Worm (Caenorhabditis elegans): Measurements from ENCODE around the gene rilp-1.

rilp-1 gene

ce11 chrIII:3677378-3677777, 41.4 kb downstream of the rilp-1 start:
- TF ChIP-seq ceh-28 (tag; optimal IDR thresholded peaks at IDR 0.05) (peak; percentile 90), lin-39 (tag; optimal IDR thresholded peaks at IDR 0.05) (peak; percentile 89), tbx-2 (tag; optimal IDR thresholded peaks at IDR 0.05) (peak; percentile 11), snpc-4 (tag; optimal IDR thresholded peaks at IDR 0.05) (peak; percentile 17), skn-1 (tag; optimal IDR thresholded peaks at IDR 0.05) (no peak), elt-2 (tag; optimal IDR thresholded peaks at IDR 0.05) (no peak), pha-4 (tag; optimal IDR thresholded peaks at IDR 0.05) (peak; percentile 63), nfya-1 (tag; optimal IDR thresholded peaks at IDR 0.05; ENCODE audit: insufficient read depth) (peak; percentile 83), egl-27 (tag; optimal IDR thresholded peaks at IDR 0.05) (no peak), pqm-1 (tag; optimal IDR thresholded peaks at IDR 0.05) (no peak), sea-2 (GFP tag; optimal IDR thresholded peaks at IDR 0.05) (peak; percentile 18), hmg-11 (tag; optimal IDR thresholded peaks at IDR 0.05) (peak; percentile 78), unc-39 (tag; optimal IDR thresholded peaks at IDR 0.05) (no peak), jun-1 (tag; optimal IDR thresholded peaks at IDR 0.05) (peak; percentile 15), lsy-12 (tag; optimal IDR thresholded peaks at IDR 0.05) (peak; percentile 15), fkh-2 (tag; optimal IDR thresholded peaks at IDR 0.05) (peak; percentile 5), ZK546.5 (tag; optimal IDR thresholded peaks at IDR 0.05) (no peak), lin-15B (tag; optimal IDR thresholded peaks at IDR 0.05) (peak; percentile 43), ama-1 (optimal IDR thresholded peaks at IDR 0.05) (peak; percentile 26), egl-5 (tag; optimal IDR thresholded peaks at IDR 0.05) (peak; percentile 80), fkh-10 (GFP tag; optimal IDR thresholded peaks at IDR 0.05) (peak; percentile 82)

DNA sequence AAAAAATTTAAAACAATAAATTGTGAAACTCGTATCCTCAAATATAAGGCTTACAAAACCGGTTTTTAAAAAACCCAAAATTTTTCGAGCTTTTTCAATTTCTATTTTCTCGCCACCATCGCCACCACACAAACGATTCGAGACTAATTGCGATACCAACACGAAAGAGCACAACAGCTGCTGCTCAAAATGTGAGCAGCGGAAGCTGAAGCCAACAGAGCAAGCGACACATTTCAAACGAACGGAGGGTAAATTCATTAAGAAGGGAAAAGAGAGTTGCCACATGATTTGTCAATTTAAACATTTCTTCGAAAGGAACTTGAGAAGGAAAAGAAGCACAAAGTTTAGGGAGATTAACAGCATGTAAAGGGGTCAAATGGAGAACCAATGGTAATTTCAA, 43.1 kb downstream of the rilp-1 start:
- TF ChIP-seq lin-39 (tag; optimal IDR thresholded peaks at IDR 0.05), result peak; percentile 36
- no peak for TF ChIP-seq tbx-2 (tag; optimal IDR thresholded peaks at IDR 0.05)
- no peak for TF ChIP-seq ZK546.5 (tag; optimal IDR thresholded peaks at IDR 0.05)
- no peak for TF ChIP-seq eor-1 (tag; optimal IDR thresholded peaks at IDR 0.05)

DNA sequence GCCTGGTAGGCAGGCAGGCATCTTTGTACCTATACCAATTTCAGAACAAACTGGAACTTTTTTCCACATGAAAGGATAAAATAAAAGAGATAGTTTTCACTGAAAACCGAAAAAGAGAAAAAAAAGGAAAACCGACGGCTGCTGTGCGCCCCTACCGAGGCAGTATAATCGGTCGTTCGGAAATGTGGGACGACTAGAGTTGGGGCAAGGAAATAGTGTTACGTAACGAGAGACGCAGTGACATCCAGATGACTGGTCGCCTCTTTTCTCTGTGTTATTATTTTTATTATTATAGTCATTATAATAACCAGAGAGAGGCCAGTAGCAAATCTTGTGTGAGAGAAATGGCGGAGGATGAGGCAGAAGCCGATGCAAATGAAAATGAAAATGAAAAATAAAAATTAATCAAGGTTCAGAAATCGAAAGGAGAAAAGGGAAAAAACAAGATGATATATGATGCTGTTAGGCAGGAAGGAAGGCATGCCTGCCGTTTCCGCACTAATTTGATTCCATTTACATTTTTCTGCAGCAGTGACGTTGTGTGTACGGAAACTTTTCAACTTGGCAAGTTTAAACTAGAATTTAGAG, 45.5 kb downstream of the rilp-1 start:
- TF ChIP-seq nhr-23 (tag; optimal IDR thresholded peaks at IDR 0.05) (peak; percentile 23), hmg-11 (tag; optimal IDR thresholded peaks at IDR 0.05) (peak; percentile 29), ama-1 (optimal IDR thresholded peaks at IDR 0.05) (no peak), aly-2 (tag; optimal IDR thresholded peaks at IDR 0.05) (no peak), nfya-1 (tag; optimal IDR thresholded peaks at IDR 0.05; ENCODE audit: insufficient read depth) (peak; percentile 32)

ce11 chrIII:3682869-3683403, 47.0 kb downstream of the rilp-1 start:
- TF ChIP-seq nfya-1 (tag; optimal IDR thresholded peaks at IDR 0.05; ENCODE audit: insufficient read depth), result peak; percentile 87
- TF ChIP-seq tbx-2 (tag; optimal IDR thresholded peaks at IDR 0.05), result no peak

ce11 chrIII:3692516-3692915, 56.6 kb downstream of the rilp-1 start:
- TF ChIP-seq nhr-77 (tag; optimal IDR thresholded peaks at IDR 0.05), result no peak
- no peak for TF ChIP-seq jun-1 (tag; optimal IDR thresholded peaks at IDR 0.05)
- no peak for TF ChIP-seq tbx-2 (tag; optimal IDR thresholded peaks at IDR 0.05)
- no peak for TF ChIP-seq elt-2 (tag; optimal IDR thresholded peaks at IDR 0.05)
- TF ChIP-seq lin-15B (tag; optimal IDR thresholded peaks at IDR 0.05), result no peak
- TF ChIP-seq fkh-2 (tag; optimal IDR thresholded peaks at IDR 0.05), result no peak
- no peak for TF ChIP-seq nhr-12 (tag; optimal IDR thresholded peaks at IDR 0.05)
- TF ChIP-seq nfya-1 (tag; optimal IDR thresholded peaks at IDR 0.05; ENCODE audit: insufficient read depth), result no peak
- TF ChIP-seq nhr-76 (tag; optimal IDR thresholded peaks at IDR 0.05), result no peak
- no peak for TF ChIP-seq zag-1 (tag; optimal IDR thresholded peaks at IDR 0.05)
- no peak for TF ChIP-seq snpc-4 (tag; optimal IDR thresholded peaks at IDR 0.05)
- TF ChIP-seq mml-1 (tag; optimal IDR thresholded peaks at IDR 0.05), result no peak
- no peak for TF ChIP-seq unc-62 (GFP tag; optimal IDR thresholded peaks at IDR 0.05)
- TF ChIP-seq aly-2 (tag; optimal IDR thresholded peaks at IDR 0.05), result no peak
- TF ChIP-seq fkh-10 (GFP tag; optimal IDR thresholded peaks at IDR 0.05), result no peak
- TF ChIP-seq pha-4 (tag; optimal IDR thresholded peaks at IDR 0.05), result no peak
- no peak for TF ChIP-seq nhr-67 (tag; optimal IDR thresholded peaks at IDR 0.05)

All from whole organism, L3 larva.